Worm (Caenorhabditis elegans): ENCODE data around the gene cyp-33C1.

cyp-33C1 gene

ce11 chrV:2166679-2167078 is 12.6 kb upstream of the cyp-33C1 start, which contains the start of gene srbc-19:
TSS of gene srbc-19 (minus strand) at chrV:2166779.
- TF ChIP-seq hmg-20 (GFP tag; IDR thresholded peaks at IDR 0.05) (no peak), him-1 (tag; optimal IDR thresholded peaks at IDR 0.05) (no peak), cebp-1 (GFP tag; IDR thresholded peaks at IDR 0.05) (no peak), cebp-1 (tag; optimal IDR thresholded peaks at IDR 0.05) (no peak), bed-1 (GFP tag; IDR thresholded peaks at IDR 0.05) (no peak), repo-1 (tag; optimal IDR thresholded peaks at IDR 0.05) (no peak)

- no peak for TF ChIP-seq nhr-90 (tag; optimal IDR thresholded peaks at IDR 0.05)
- no peak for TF ChIP-seq F10E7.11 (tag; optimal IDR thresholded peaks at IDR 0.05)
- no peak for TF ChIP-seq ceh-100 (GFP tag; IDR thresholded peaks at IDR 0.05)
- TF ChIP-seq F23B12.7 (tag; optimal IDR thresholded peaks at IDR 0.05; ENCODE audit: insufficient read depth), result no peak
- no peak for TF ChIP-seq madf-6 (GFP tag; IDR thresholded peaks at IDR 0.05)
- no peak for TF ChIP-seq dpl-1 (GFP tag; optimal IDR thresholded peaks at IDR 0.05)
- no peak for TF ChIP-seq nhr-27 (tag; optimal IDR thresholded peaks at IDR 0.05)
- no peak for TF ChIP-seq attf-6 (GFP tag; IDR thresholded peaks at IDR 0.05)
- no peak for TF ChIP-seq ceh-91 (GFP tag; IDR thresholded peaks at IDR 0.05)
- no peak for TF ChIP-seq dox-1 (GFP tag; IDR thresholded peaks at IDR 0.05)
- TF ChIP-seq bed-2 (GFP tag; IDR thresholded peaks at IDR 0.05), result no peak
- TF ChIP-seq tlf-1 (GFP tag; optimal IDR thresholded peaks at IDR 0.05), result no peak
- TF ChIP-seq ceh-79 (tag; optimal IDR thresholded peaks at IDR 0.05), result no peak
- TF ChIP-seq Y53F4B.3 (GFP tag; IDR thresholded peaks at IDR 0.05), result no peak
- TF ChIP-seq F57C9.4 (tag; optimal IDR thresholded peaks at IDR 0.05), result no peak
- TF ChIP-seq attf-3 (GFP tag; conservative IDR thresholded peaks at IDR 0.05), result no peak
- no peak for TF ChIP-seq snpc-1.3 (tag; optimal IDR thresholded peaks at IDR 0.05; ENCODE audit: insufficient read depth)
- TF ChIP-seq tbx-9 (tag; optimal IDR thresholded peaks at IDR 0.05; ENCODE audit: borderline replicate concordance), result no peak
- TF ChIP-seq aptf-2 (GFP tag; conservative IDR thresholded peaks at IDR 0.05), result no peak
These were observed 4.8 kb upstream of the cyp-33C1 start for ce11 chrV:2174465-2174864.

ce11 chrV:2175242-2175641 is 4.1 kb upstream of the cyp-33C1 start, which contains the start of gene C45H4.18:
TSS of gene C45H4.18 (plus strand) at chrV:2175542.
- TF ChIP-seq ztf-6 (GFP tag; IDR thresholded peaks at IDR 0.05), result no peak
- TF ChIP-seq ceh-40 (GFP tag; IDR thresholded peaks at IDR 0.05), result no peak
- no peak for TF ChIP-seq ztf-26 (tag; optimal IDR thresholded peaks at IDR 0.05)
- TF ChIP-seq nhr-120 (GFP tag; IDR thresholded peaks at IDR 0.05), result no peak
- no peak for TF ChIP-seq dox-1 (GFP tag; IDR thresholded peaks at IDR 0.05)
- TF ChIP-seq let-607 (tag; optimal IDR thresholded peaks at IDR 0.05), result no peak
- TF ChIP-seq akir-1 (GFP tag; optimal IDR thresholded peaks at IDR 0.05), result no peak
- no peak for TF ChIP-seq B0019.2 (GFP tag; conservative IDR thresholded peaks at IDR 0.05)
- no peak for TF ChIP-seq snpc-1.3 (tag; optimal IDR thresholded peaks at IDR 0.05; ENCODE audit: insufficient read depth)
- TF ChIP-seq ets-4 (GFP tag; optimal IDR thresholded peaks at IDR 0.05), result no peak
- no peak for TF ChIP-seq unc-130 (GFP tag; optimal IDR thresholded peaks at IDR 0.05)
- no peak for TF ChIP-seq egrh-3 (GFP tag; IDR thresholded peaks at IDR 0.05)

ce11 chrV:2177307-2177764 is 2.0 kb upstream of the cyp-33C1 start, which contains the start of gene srbc-17:
TSS of gene srbc-17 (plus strand) at chrV:2177714.
- TF ChIP-seq ztf-3 (GFP tag; optimal IDR thresholded peaks at IDR 0.05) (no peak), nhr-120 (GFP tag; IDR thresholded peaks at IDR 0.05) (no peak), bed-1 (GFP tag; IDR thresholded peaks at IDR 0.05) (no peak)
